Fruit fly (Drosophila melanogaster) whole organism, adult: ENCODE data around the gene CG1847.

Source experiments
- CG11617 ChIP-seq: fragments of 200-800 bp; sonication (Bioruptor generic); optimal IDR thresholded peaks from 2 replicates; lab custom pipeline; 2017; ENCODE audit warnings: mild to moderate bottlenecking, missing biosample characterization, missing genetic modification reagents, missing genetic modification characterization
- CG12768 ChIP-seq: fragments of 200-800 bp; sonication (Bioruptor generic); optimal IDR thresholded peaks from 2 replicates; lab custom pipeline; 2017; ENCODE audit warnings: missing biosample characterization, missing genetic modification characterization, mild to moderate bottlenecking, moderate library complexity, missing genetic modification reagents
- CG14711 ChIP-seq: fragments of 200-800 bp; sonication (Bioruptor generic); optimal IDR thresholded peaks from 2 replicates; lab custom pipeline; 2018; ENCODE audit warnings: missing biosample characterization, mild to moderate bottlenecking, missing genetic modification characterization, moderate library complexity
- CG1620 ChIP-seq: fragments of 200-800 bp; sonication (Bioruptor generic); optimal IDR thresholded peaks from 2 replicates; lab custom pipeline; 2016; ENCODE audit warnings: missing biosample characterization, missing genetic modification characterization
- CG33017 ChIP-seq: fragments of 200-800 bp; sonication (Bioruptor generic); optimal IDR thresholded peaks from 2 replicates; lab custom pipeline; 2018; ENCODE audit warnings: missing biosample characterization, mild to moderate bottlenecking, missing genetic modification characterization, moderate library complexity
- CG5204 ChIP-seq: fragments of 200-800 bp; sonication (Bioruptor generic); optimal IDR thresholded peaks from 2 replicates; lab custom pipeline; 2016; ENCODE audit warnings: missing biosample characterization, missing genetic modification characterization
- CG7045 ChIP-seq: fragments of 200-800 bp; sonication (Bioruptor generic); optimal IDR thresholded peaks from 2 replicates; lab custom pipeline; 2017; ENCODE audit warnings: missing biosample characterization, mild to moderate bottlenecking, missing genetic modification characterization
- CG7101 ChIP-seq: fragments of 200-800 bp; sonication (Bioruptor generic); optimal IDR thresholded peaks from 2 replicates; lab custom pipeline; 2018; ENCODE audit warnings: missing biosample characterization, mild to moderate bottlenecking, missing genetic modification characterization, moderate library complexity
- Clk ChIP-seq: fragments of 200-800 bp; sonication (Bioruptor generic); optimal IDR thresholded peaks from 2 replicates; lab custom pipeline; 2017; ENCODE audit warnings: missing biosample characterization, missing genetic modification characterization
- Crg-1 ChIP-seq: fragments of 200-800 bp; sonication (Bioruptor generic); optimal IDR thresholded peaks from 2 replicates; lab custom pipeline; 2016; ENCODE audit warnings: missing biosample characterization, missing genetic modification characterization
- Hr96 ChIP-seq: fragments of 200-800 bp; sonication (Bioruptor generic); optimal IDR thresholded peaks from 2 replicates; lab custom pipeline; 2016; ENCODE audit warnings: missing biosample characterization, missing genetic modification characterization
- Mnt ChIP-seq: fragments of 200-800 bp; sonication (Bioruptor generic); optimal IDR thresholded peaks from 2 replicates; lab custom pipeline; 2016; ENCODE audit warnings: missing biosample characterization, mild to moderate bottlenecking, missing genetic modification characterization
- bab1 ChIP-seq: fragments of 200-800 bp; sonication (Bioruptor generic); optimal IDR thresholded peaks from 3 replicates; lab custom pipeline; 2019; ENCODE audit warnings: missing biosample characterization, mild to moderate bottlenecking, missing genetic modification characterization, moderate library complexity
- cic ChIP-seq: fragments of 200-800 bp; sonication (Bioruptor generic); optimal IDR thresholded peaks from 2 replicates; lab custom pipeline; 2017; ENCODE audit warnings: missing biosample characterization, mild to moderate bottlenecking, missing genetic modification characterization, moderate library complexity
- cnc ChIP-seq, 2 experiments: fragments of >200 bp; optimal IDR thresholded peaks; 2 replicates each; lab custom pipeline; 2017
- kay ChIP-seq: fragments of 200-800 bp; sonication (Bioruptor generic); peaks from one replicate; lab custom pipeline; 2016; ENCODE audit warnings: missing biosample characterization, missing genetic modification characterization, borderline replicate concordance
- ovo ChIP-seq: fragments of 200-800 bp; sonication (Bioruptor generic); optimal IDR thresholded peaks from 2 replicates; lab custom pipeline; 2016; ENCODE audit warnings: missing biosample characterization, missing genetic modification characterization
- pad ChIP-seq: fragments of 200-800 bp; sonication (Bioruptor generic); optimal IDR thresholded peaks from 3 replicates; lab custom pipeline; 2017; ENCODE audit warnings: missing biosample characterization, missing genetic modification characterization, mild to moderate bottlenecking, moderate library complexity, missing genetic modification reagents
- tj ChIP-seq: fragments of 200-800 bp; sonication (Bioruptor generic); optimal IDR thresholded peaks from 3 replicates; lab custom pipeline; 2017; ENCODE audit warnings: missing biosample characterization, mild to moderate bottlenecking, missing genetic modification characterization, moderate library complexity
- toe ChIP-seq: fragments of 200-800 bp; sonication (Bioruptor generic); optimal IDR thresholded peaks from 2 replicates; lab custom pipeline; 2016; ENCODE audit warnings: missing biosample characterization, missing genetic modification characterization

The CG1847 gene

DNA sequence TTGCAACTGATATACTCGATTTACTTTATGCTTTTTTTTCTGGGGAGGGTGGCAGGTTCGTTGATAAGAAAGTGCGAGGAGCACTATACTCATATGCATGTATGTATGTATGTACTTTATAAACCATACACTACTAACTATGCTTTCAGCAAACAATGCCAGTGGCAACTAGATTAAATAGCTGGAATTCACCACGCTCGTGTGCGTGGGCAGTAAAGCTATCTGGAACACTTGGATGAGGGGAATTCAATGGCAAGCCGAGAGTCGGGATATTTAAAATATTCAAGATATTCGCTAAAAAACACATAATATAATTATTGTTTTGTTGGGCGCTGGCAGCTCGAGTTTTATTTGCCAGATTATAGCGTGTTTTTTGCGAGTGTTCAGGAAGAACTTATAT lies 12.1 kb upstream of the CG1847 start:
- no peak for TF ChIP-seq ovo

DNA sequence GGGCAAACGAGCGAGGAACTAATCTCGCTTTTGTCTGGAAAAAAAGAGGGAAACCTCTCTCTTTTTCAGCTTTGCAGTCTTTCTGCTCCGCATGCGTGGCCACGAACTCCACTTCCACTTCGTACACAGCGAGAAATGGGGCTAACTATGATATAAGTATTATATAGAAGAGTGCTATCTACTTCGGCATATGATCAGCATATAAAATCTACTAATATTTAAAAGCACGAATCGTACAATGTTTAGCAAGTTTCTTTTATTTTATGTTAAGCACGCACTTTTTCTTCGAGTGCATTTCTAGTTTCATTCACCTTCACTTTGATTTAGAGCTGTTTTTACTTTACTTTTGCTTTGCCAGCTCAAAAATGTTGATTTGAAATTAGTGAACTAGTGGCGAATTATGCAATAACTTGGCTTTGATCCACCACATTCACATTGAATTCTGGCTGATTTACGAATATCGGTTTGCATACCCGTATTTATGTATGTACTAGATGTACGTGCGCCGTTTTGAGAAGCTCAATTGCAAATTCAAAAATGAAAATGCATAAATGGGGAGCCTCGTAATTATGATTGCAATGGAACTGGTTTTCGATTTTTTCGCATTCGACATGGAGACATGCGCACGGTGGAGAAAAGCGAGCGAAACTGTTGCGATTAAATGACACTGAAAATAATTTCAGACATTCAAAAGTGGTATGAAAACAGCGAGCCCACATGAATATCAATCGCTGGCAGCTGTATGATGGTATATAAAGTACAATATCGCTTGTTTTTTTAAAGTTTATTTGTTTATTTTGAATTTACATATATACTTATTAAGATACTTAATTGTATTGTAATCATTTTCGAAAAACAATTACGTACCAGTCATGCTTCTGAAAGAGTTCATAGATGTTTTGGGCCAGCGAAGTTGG lies 11.2 kb upstream of the CG1847 start:
- TF ChIP-seq CG1620 (peak; percentile 29), cic (GFP tag; lab: Kevin White, UChicago) (no peak), CG7101 (tag; lab: Kevin White, UChicago) (peak; percentile 48), pad (GFP tag; lab: Kevin White, UChicago) (no peak), kay (GFP tag; lab: Kevin White, UChicago) (no peak), Clk (no peak), CG14711 (peak; percentile 70), CG7045 (GFP tag; lab: Kevin White, UChicago) (no peak), tj (GFP tag; lab: Kevin White, UChicago) (peak; percentile 19), bab1 (GFP tag; lab: Kevin White, UChicago) (peak; percentile 97), cnc (optimal IDR thresholded peaks at IDR 0.05; lab: Kevin White, UChicago) (no peak), Mnt (peak; percentile 11), CG12768 (GFP tag; lab: Kevin White, UChicago) (no peak), toe (GFP tag; lab: Kevin White, UChicago) (no peak), CG11617 (GFP tag; lab: Kevin White, UChicago) (peak; percentile 36), Crg-1 (GFP tag; lab: Kevin White, UChicago) (peak; percentile 3), ovo (no peak), Hr96 (GFP tag; lab: Kevin White, UChicago) (no peak), CG5204 (no peak), CG33017 (tag; lab: Kevin White, UChicago) (no peak)

DNA sequence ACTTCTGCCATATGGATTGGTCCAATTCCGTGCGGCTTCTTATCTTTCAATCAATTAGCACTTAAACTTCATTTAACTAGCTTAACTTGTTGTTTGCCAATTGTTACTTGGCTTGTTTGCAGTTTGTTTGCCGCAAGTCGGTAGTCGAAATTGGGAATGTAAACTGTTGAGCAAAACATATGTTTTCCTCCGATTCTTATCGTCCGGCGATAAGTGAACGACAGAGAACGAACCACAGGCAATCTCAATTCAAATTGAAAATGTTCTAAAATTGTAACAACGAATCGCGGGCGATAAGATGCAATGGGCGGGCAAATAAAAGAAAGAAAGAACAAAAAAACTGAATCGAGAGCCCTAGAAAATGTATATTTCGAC lies 10.5 kb upstream of the CG1847 start:
- no peak for TF ChIP-seq cic (GFP tag; lab: Kevin White, UChicago)
- TF ChIP-seq CG1620, result no peak
- no peak for TF ChIP-seq Hr96 (GFP tag; lab: Kevin White, UChicago)
- no peak for TF ChIP-seq kay (GFP tag; lab: Kevin White, UChicago)
- no peak for TF ChIP-seq toe (GFP tag; lab: Kevin White, UChicago)
- TF ChIP-seq cnc (optimal IDR thresholded peaks at IDR 0.05; lab: Kevin White, UChicago), result no peak

DNA sequence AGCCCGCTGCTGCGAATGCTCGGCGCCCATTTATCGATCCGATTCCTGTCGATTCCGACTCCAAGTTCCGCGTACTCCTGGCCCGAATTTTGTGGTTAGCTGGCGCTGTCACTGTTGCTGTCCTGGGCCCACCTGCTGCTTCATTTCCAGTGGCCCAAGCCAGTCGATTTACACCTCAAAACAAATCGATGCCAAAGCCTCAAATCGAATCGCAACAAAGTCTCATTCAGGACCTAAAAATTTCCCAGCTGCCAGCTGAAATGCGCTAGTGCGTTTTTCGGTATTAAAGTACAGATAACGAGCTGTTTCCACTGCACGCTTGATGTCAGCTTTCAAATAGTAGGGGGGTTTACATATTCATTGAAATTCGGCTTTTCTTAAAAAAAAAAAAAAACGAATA lies 3.5 kb downstream of the CG1847 start, which contains the start of gene BORCS5:
TSS of gene BORCS5 (minus strand) at position 263 of the 400 bp plus-strand sequence.
- no peak for TF ChIP-seq Crg-1 (GFP tag; lab: Kevin White, UChicago)
- peak; percentile 18 for TF ChIP-seq CG1620

DNA sequence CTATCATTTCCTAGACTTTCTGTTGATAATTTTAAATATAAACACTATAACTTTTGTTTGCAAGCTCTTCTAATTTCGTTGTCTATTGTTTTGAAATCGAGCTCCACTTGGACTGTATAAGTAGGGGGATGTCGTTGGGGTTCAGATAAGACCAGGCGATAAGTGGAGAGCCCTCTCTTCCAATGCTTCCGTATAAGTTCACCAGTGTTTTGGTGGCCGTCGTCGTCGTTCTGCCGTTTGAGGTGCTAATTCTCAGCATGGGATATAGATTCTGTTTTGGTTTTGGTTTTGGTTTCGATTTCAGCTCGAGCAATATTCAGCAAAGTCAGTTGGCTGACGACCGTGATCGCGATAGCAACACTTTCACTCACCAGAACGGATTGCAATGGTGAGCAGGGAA lies 4.1 kb downstream of the CG1847 start, which contains the start of gene CG15739:
TSS of gene CG15739 (plus strand) at position 204 of the 400 bp plus-strand sequence.
- TF ChIP-seq pad (GFP tag; lab: Kevin White, UChicago) (peak; percentile 95), bab1 (GFP tag; lab: Kevin White, UChicago) (no peak), CG5204 (no peak), Hr96 (GFP tag; lab: Kevin White, UChicago) (no peak), cic (GFP tag; lab: Kevin White, UChicago) (peak; percentile 9), Mnt (peak; percentile 17)

DNA sequence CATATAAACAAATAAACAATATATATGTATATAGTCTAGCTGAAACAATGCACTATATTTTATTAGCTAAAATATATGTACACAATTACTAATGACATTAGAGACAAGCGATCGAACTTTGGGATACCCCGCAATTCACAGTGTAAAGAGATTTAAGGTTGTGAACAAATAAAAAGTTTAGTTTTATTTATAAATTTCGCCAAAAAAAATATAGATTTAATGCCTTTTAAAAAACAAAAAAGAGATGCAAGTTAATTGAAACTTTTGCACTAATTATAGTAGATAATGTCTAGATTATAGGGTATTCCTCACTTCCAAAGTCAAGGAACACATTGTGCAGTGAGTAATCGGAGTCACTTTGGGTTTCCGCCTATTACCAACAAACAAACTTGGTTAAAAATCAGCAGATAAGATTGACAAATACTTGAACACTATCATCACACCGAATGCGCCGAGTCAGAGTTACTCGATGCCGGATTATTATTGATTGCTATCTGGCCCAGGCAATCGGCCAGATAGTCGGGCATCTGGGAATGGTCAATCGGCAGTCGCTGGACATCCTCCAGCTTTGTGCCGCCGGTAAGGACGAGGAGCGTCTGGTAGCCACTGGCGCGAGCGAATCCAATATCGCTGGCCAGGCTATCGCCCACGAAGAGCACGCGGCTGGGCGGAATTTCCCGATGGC lies 6.3 kb downstream of the CG1847 start:
- TF ChIP-seq Hr96 (GFP tag; lab: Kevin White, UChicago) (no peak), cic (GFP tag; lab: Kevin White, UChicago) (no peak), CG5204 (no peak), pad (GFP tag; lab: Kevin White, UChicago) (no peak), Mnt (no peak), Clk (no peak), toe (GFP tag; lab: Kevin White, UChicago) (no peak), CG11617 (GFP tag; lab: Kevin White, UChicago) (peak; percentile 3), CG33017 (tag; lab: Kevin White, UChicago) (no peak), CG7101 (tag; lab: Kevin White, UChicago) (peak; percentile 35)

DNA sequence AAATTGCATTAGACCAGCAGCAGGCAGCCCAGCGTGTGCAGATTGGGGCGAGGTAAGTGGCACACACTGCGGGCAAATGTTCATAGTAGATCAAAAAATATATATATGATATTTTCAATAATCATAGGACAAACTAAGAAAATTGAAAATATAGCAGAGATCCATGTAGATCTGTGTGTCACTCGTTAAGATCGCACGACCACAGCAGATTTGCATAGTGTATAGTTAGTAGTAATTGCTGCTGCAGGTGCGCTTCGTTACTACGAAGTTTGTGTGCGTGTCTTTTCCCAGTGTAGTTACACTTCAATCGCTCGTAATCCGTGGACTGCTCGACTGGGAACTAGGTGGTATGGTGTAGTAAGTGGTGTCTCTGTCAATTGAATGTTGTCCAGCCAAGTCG lies 8.2 kb downstream of the CG1847 start, which contains the start of gene CG10352:
TSS of gene CG10352 (minus strand) at position 4 of the 400 bp plus-strand sequence.
- TF ChIP-seq tj (GFP tag; lab: Kevin White, UChicago), result peak; percentile 20
- no peak for TF ChIP-seq toe (GFP tag; lab: Kevin White, UChicago)
- TF ChIP-seq Mnt, result peak; percentile 30
- no peak for TF ChIP-seq pad (GFP tag; lab: Kevin White, UChicago)
- no peak for TF ChIP-seq ovo
- TF ChIP-seq cic (GFP tag; lab: Kevin White, UChicago), result no peak
- TF ChIP-seq cnc (optimal IDR thresholded peaks at IDR 0.05; lab: Kevin White, UChicago), result no peak
- peak; percentile 31 for TF ChIP-seq CG12768 (GFP tag; lab: Kevin White, UChicago)
- TF ChIP-seq CG7045 (GFP tag; lab: Kevin White, UChicago), result no peak
- TF ChIP-seq CG11617 (GFP tag; lab: Kevin White, UChicago), result peak; percentile 22
- no peak for TF ChIP-seq CG33017 (tag; lab: Kevin White, UChicago)
- no peak for TF ChIP-seq CG1620
- no peak for TF ChIP-seq Hr96 (GFP tag; lab: Kevin White, UChicago)
- TF ChIP-seq bab1 (GFP tag; lab: Kevin White, UChicago), result no peak
- no peak for TF ChIP-seq CG5204
- peak; percentile 23 for TF ChIP-seq CG7101 (tag; lab: Kevin White, UChicago)
- TF ChIP-seq Clk, result no peak
